Fruit fly (Drosophila melanogaster) whole organism, pupa: Measurements from ENCODE around the gene CG3430.

Source experiments
- CG4496 ChIP-seq: fragments of 200-800 bp; sonication (Bioruptor generic); IDR thresholded peaks from 3 replicates; pipeline ENCODE4 v1.3.6; 2022; ENCODE audit warnings: missing biosample characterization, missing genetic modification characterization
- CG8301 ChIP-seq: fragments of 200-800 bp; sonication (Bioruptor generic); optimal IDR thresholded peaks from 2 replicates; lab custom pipeline; 2018; ENCODE audit warnings: missing biosample characterization, mild to moderate bottlenecking, missing genetic modification characterization
- fd96Ca ChIP-seq: fragments of 200-800 bp; sonication (Bioruptor generic); IDR thresholded peaks from 3 replicates; pipeline ENCODE4 v1.3.6; 2022; ENCODE audit warnings: missing biosample characterization, missing genetic modification characterization

dm6 chr2L:6913964-6914363 lies 42.8 kb upstream of the CG3430 start, which contains the start of gene Wee1:
- TF ChIP-seq CG8301 (no peak), CG4496 (no peak), fd96Ca (GFP tag; lab: Robert Waterston, UW) (no peak)
